Fruit fly (Drosophila melanogaster) whole organism, embryonic: ENCODE measurements around the gene CG11593.

ENCODE experiments used
- ATbp ChIP-seq: fragments of 200-800 bp; sonication (Bioruptor generic); optimal IDR thresholded peaks from 2 replicates; lab custom pipeline; 2017; ENCODE audit warnings: missing biosample characterization, mild to moderate bottlenecking, missing genetic modification characterization, missing genetic modification reagents
- BtbVII ChIP-seq: fragments of 200-800 bp; sonication (Bioruptor generic); optimal IDR thresholded peaks from 3 replicates; lab custom pipeline; 2017; ENCODE audit warnings: missing biosample characterization, mild to moderate bottlenecking, missing genetic modification characterization
- CG14441 ChIP-seq: fragments of 200-800 bp; sonication (Bioruptor generic); IDR thresholded peaks from 2 replicates; pipeline ENCODE4 v1.3.6; 2022; ENCODE audit warnings: missing biosample characterization, missing genetic modification characterization
- CG17361 ChIP-seq: fragments of 200-800 bp; sonication (Bioruptor generic); IDR thresholded peaks from 3 replicates; pipeline ENCODE4 v1.3.6; 2022; ENCODE audit warnings: missing biosample characterization, missing genetic modification characterization
- CG18011 ChIP-seq: fragments of 200-800 bp; sonication (Bioruptor generic); optimal IDR thresholded peaks from 2 replicates; lab custom pipeline; 2017; ENCODE audit warnings: missing biosample characterization, missing genetic modification characterization, mild to moderate bottlenecking, moderate library complexity, missing genotype
- CG18619 ChIP-seq: fragments of 200-800 bp; sonication (Bioruptor generic); optimal IDR thresholded peaks from 3 replicates; lab custom pipeline; 2017; ENCODE audit warnings: missing biosample characterization, mild to moderate bottlenecking, missing genetic modification characterization
- CG2116 ChIP-seq: fragments of 200-800 bp; sonication (Bioruptor generic); optimal IDR thresholded peaks from 3 replicates; lab custom pipeline; 2018; ENCODE audit warnings: missing biosample characterization, mild to moderate bottlenecking, missing genetic modification characterization
- CG30020 ChIP-seq: fragments of 200-800 bp; optimal IDR thresholded peaks from 2 replicates; lab custom pipeline; 2019; ENCODE audit warnings: missing biosample characterization, mild to moderate bottlenecking, missing genetic modification characterization, moderate library complexity
- CG3838 ChIP-seq: fragments of 200-800 bp; sonication (Bioruptor generic); optimal IDR thresholded peaks from 3 replicates; lab custom pipeline; 2016; ENCODE audit warnings: missing biosample characterization, missing genetic modification characterization
- CG6689 ChIP-seq: fragments of 200-800 bp; sonication (Bioruptor generic); IDR thresholded peaks from 2 replicates; pipeline ENCODE4 v1.3.6; 2022; ENCODE audit warnings: missing biosample characterization, missing genetic modification characterization
- CG6765 ChIP-seq: fragments of 200-800 bp; sonication (Bioruptor generic); optimal IDR thresholded peaks from 3 replicates; lab custom pipeline; 2017; ENCODE audit warnings: missing biosample characterization, mild to moderate bottlenecking, missing genetic modification characterization
- CG7963 ChIP-seq: fragments of 200-800 bp; sonication (Bioruptor generic); IDR thresholded peaks from 3 replicates; pipeline ENCODE4 v1.3.6; 2022; ENCODE audit warnings: missing biosample characterization, missing genetic modification characterization; ENCODE audit not compliant: partially characterized antibody
- CG9437 ChIP-seq: fragments of 200-800 bp; sonication (Bioruptor generic); optimal IDR thresholded peaks from 2 replicates; lab custom pipeline; 2018; ENCODE audit warnings: missing biosample characterization, mild to moderate bottlenecking, missing genetic modification characterization
- CG9727 ChIP-seq: fragments of 200-800 bp; sonication (Bioruptor generic); optimal IDR thresholded peaks from 3 replicates; lab custom pipeline; 2017; ENCODE audit warnings: missing biosample characterization, mild to moderate bottlenecking, missing genetic modification characterization
- CG9932 ChIP-seq: fragments of 200-800 bp; sonication (Bioruptor generic); IDR thresholded peaks from 2 replicates; pipeline ENCODE4 v1.3.6; 2022; ENCODE audit warnings: missing biosample characterization, missing genetic modification characterization
- E2f1 ChIP-seq: fragments of 200-800 bp; sonication (Bioruptor generic); IDR thresholded peaks from 2 replicates; pipeline ENCODE4 v1.3.6; 2022; ENCODE audit warnings: missing biosample characterization, missing genetic modification characterization
- Fer1 ChIP-seq: fragments of 200-800 bp; sonication (Bioruptor generic); optimal IDR thresholded peaks from 2 replicates; lab custom pipeline; 2017; ENCODE audit warnings: missing biosample characterization, mild to moderate bottlenecking, missing genetic modification characterization
- Gug ChIP-seq: fragments of 200-800 bp; sonication (Bioruptor generic); IDR thresholded peaks from 4 replicates; pipeline ENCODE4 v1.3.6; 2022; ENCODE audit warnings: missing biosample characterization, missing genetic modification characterization
- HLH4C ChIP-seq: fragments of 200-800 bp; sonication (Bioruptor generic); IDR thresholded peaks from 3 replicates; pipeline ENCODE4 v1.3.6; 2022; ENCODE audit warnings: missing biosample characterization, missing genetic modification characterization; ENCODE audit not compliant: partially characterized antibody
- Hand ChIP-seq: fragments of 200-800 bp; sonication (Bioruptor generic); optimal IDR thresholded peaks from 2 replicates; lab custom pipeline; 2017; ENCODE audit warnings: mild to moderate bottlenecking, missing biosample characterization, missing genetic modification reagents, missing genetic modification characterization
- NFAT ChIP-seq: fragments of 200-800 bp; sonication (Bioruptor generic); IDR thresholded peaks from 2 replicates; pipeline ENCODE4 v1.3.6; 2022; ENCODE audit warnings: missing biosample characterization, missing genetic modification characterization
- Nf-YB ChIP-seq: fragments of 200-800 bp; sonication (Bioruptor generic); optimal IDR thresholded peaks from 3 replicates; lab custom pipeline; 2019; ENCODE audit warnings: missing biosample characterization, mild to moderate bottlenecking, missing genetic modification characterization, moderate library complexity
- Opbp ChIP-seq: fragments of 200-800 bp; sonication (Bioruptor generic); IDR thresholded peaks from 3 replicates; pipeline ENCODE4 v1.3.6; 2022; ENCODE audit warnings: missing biosample characterization, missing genetic modification characterization; ENCODE audit not compliant: partially characterized antibody
- Ptx1 ChIP-seq: fragments of 200-800 bp; sonication (Bioruptor generic); IDR thresholded peaks from 2 replicates; pipeline ENCODE4 v1.3.6; 2022; ENCODE audit warnings: missing biosample characterization, missing genetic modification characterization
- TFAM ChIP-seq: fragments of 200-800 bp; sonication (Bioruptor generic); optimal IDR thresholded peaks from 2 replicates; lab custom pipeline; 2017; ENCODE audit warnings: missing biosample characterization, missing genetic modification characterization, inconsistent platforms
- az2 ChIP-seq: fragments of 200-800 bp; sonication (Bioruptor generic); optimal IDR thresholded peaks from 3 replicates; lab custom pipeline; 2016; ENCODE audit warnings: missing biosample characterization, missing genetic modification characterization
- bowl ChIP-seq: fragments of 200-800 bp; sonication (Bioruptor generic); IDR thresholded peaks from 2 replicates; pipeline ENCODE4 v1.3.6; 2022; ENCODE audit warnings: missing biosample characterization, missing genetic modification characterization
- bsh ChIP-seq, 2 experiments: fragments of 200-800 bp; sonication (Bioruptor generic); optimal IDR thresholded peaks; 2 replicates each; lab custom pipeline; 2017 to 2018; ENCODE audit warnings: mild to moderate bottlenecking in 2 of 2, missing biosample characterization in 2 of 2, missing genetic modification characterization in 2 of 2, moderate library complexity in 1 of 2
- cwo ChIP-seq: fragments of 200-800 bp; sonication (Bioruptor generic); optimal IDR thresholded peaks from 3 replicates; lab custom pipeline; 2017; ENCODE audit warnings: missing biosample characterization, missing genetic modification characterization, mild to moderate bottlenecking, moderate library complexity, missing genetic modification reagents
- dan ChIP-seq: fragments of 200-800 bp; sonication (Bioruptor generic); IDR thresholded peaks from 2 replicates; pipeline ENCODE4 v1.3.6; 2022; ENCODE audit warnings: missing biosample characterization, missing genetic modification characterization
- danr ChIP-seq: fragments of 200-800 bp; sonication (Bioruptor generic); IDR thresholded peaks from 2 replicates; pipeline ENCODE4 v1.3.6; 2022; ENCODE audit warnings: missing biosample characterization, missing genetic modification characterization
- esg ChIP-seq: fragments of 200-800 bp; sonication (Bioruptor generic); conservative IDR thresholded peaks from 2 replicates; pipeline ENCODE4 v1.3.6; 2022; ENCODE audit warnings: missing biosample characterization, missing genetic modification characterization
- eve ChIP-seq, 2 experiments: fragments of >200 bp; optimal IDR thresholded peaks; 2 replicates each; lab custom pipeline; 2017; ENCODE audit warnings: missing biosample characterization in 2 of 2, missing genetic modification characterization in 2 of 2
- ewg ChIP-seq: fragments of 200-800 bp; sonication (Bioruptor generic); optimal IDR thresholded peaks from 3 replicates; lab custom pipeline; 2017; ENCODE audit warnings: mild to moderate bottlenecking, missing biosample characterization, missing genetic modification reagents, missing genetic modification characterization
- fd3F ChIP-seq: fragments of 200-800 bp; sonication (Bioruptor generic); optimal IDR thresholded peaks from 2 replicates; lab custom pipeline; 2018; ENCODE audit warnings: missing biosample characterization, mild to moderate bottlenecking, missing genetic modification characterization, moderate library complexity
- gem ChIP-seq: fragments of 200-800 bp; sonication (Bioruptor generic); optimal IDR thresholded peaks from 2 replicates; lab custom pipeline; 2019; ENCODE audit warnings: missing biosample characterization, mild to moderate bottlenecking, missing genetic modification characterization, moderate library complexity
- kni ChIP-seq: fragments of 200-800 bp; sonication (Bioruptor generic); optimal IDR thresholded peaks from 3 replicates; lab custom pipeline; 2017; ENCODE audit warnings: mild to moderate bottlenecking, missing biosample characterization, missing genetic modification reagents, missing genetic modification characterization
- lab ChIP-seq: fragments of 200-800 bp; sonication (Bioruptor generic); optimal IDR thresholded peaks from 3 replicates; lab custom pipeline; 2017; ENCODE audit warnings: missing biosample characterization, missing genetic modification characterization, mild to moderate bottlenecking, moderate library complexity, missing genetic modification reagents
- lola ChIP-seq, 3 experiments: fragments of >200 bp in 2 of 3; fragments of 200-800 bp in 1 of 3; sonication (Bioruptor generic) in 1 of 3; optimal IDR thresholded peaks; 2 replicates each; lab custom pipeline; 2017 to 2019; ENCODE audit warnings: missing biosample characterization in 3 of 3, missing genetic modification characterization in 3 of 3, mild to moderate bottlenecking in 1 of 3, moderate library complexity in 1 of 3
- odd ChIP-seq: fragments of 200-800 bp; sonication (Bioruptor generic); optimal IDR thresholded peaks from 2 replicates; lab custom pipeline; 2017; ENCODE audit warnings: missing biosample characterization, mild to moderate bottlenecking, missing genetic modification characterization
- phol ChIP-seq: fragments of 200-800 bp; sonication (Bioruptor generic); optimal IDR thresholded peaks from 3 replicates; lab custom pipeline; 2018; ENCODE audit warnings: missing biosample characterization, mild to moderate bottlenecking, missing genetic modification characterization, moderate library complexity
- prd ChIP-seq, 3 experiments: fragments of >200 bp in 2 of 3; fragments of 200-800 bp in 1 of 3; sonication (Bioruptor generic) in 1 of 3; optimal IDR thresholded peaks in 2 of 3; IDR thresholded peaks in 1 of 3; 2 replicates in 2 of 3; 3 replicates in 1 of 3; pipeline versions ENCODE4 v1.3.6 to Lab custom; 2017 to 2022; ENCODE audit warnings: missing biosample characterization in 1 of 3, missing genetic modification characterization in 1 of 3
- pros ChIP-seq: fragments of 200-800 bp; sonication (Bioruptor generic); optimal IDR thresholded peaks from 3 replicates; lab custom pipeline; 2019; ENCODE audit warnings: missing biosample characterization, mild to moderate bottlenecking, missing genetic modification characterization, moderate library complexity
- row ChIP-seq: fragments of 200-800 bp; sonication (Bioruptor generic); IDR thresholded peaks from 3 replicates; pipeline ENCODE4 v1.3.6; 2022; ENCODE audit warnings: missing biosample characterization, missing genetic modification characterization
- salm ChIP-seq: fragments of 200-800 bp; sonication (Bioruptor generic); optimal IDR thresholded peaks from 2 replicates; lab custom pipeline; 2018; ENCODE audit warnings: missing biosample characterization, mild to moderate bottlenecking, missing genetic modification characterization
- sna ChIP-seq: fragments of 200-800 bp; sonication (Bioruptor generic); IDR thresholded peaks from 2 replicates; pipeline ENCODE4 v1.3.6; 2022; ENCODE audit warnings: missing biosample characterization, missing genetic modification characterization; ENCODE audit not compliant: partially characterized antibody
- sug ChIP-seq: fragments of 200-800 bp; optimal IDR thresholded peaks from 2 replicates; lab custom pipeline; 2019; ENCODE audit warnings: missing biosample characterization, mild to moderate bottlenecking, missing genetic modification characterization, moderate library complexity
- ttk ChIP-seq: fragments of 200-800 bp; sonication (Bioruptor generic); IDR thresholded peaks from 2 replicates; pipeline ENCODE4 v2.1.2; 2022; ENCODE audit warnings: missing biosample characterization, missing genetic modification characterization

CG11593 gene

DNA sequence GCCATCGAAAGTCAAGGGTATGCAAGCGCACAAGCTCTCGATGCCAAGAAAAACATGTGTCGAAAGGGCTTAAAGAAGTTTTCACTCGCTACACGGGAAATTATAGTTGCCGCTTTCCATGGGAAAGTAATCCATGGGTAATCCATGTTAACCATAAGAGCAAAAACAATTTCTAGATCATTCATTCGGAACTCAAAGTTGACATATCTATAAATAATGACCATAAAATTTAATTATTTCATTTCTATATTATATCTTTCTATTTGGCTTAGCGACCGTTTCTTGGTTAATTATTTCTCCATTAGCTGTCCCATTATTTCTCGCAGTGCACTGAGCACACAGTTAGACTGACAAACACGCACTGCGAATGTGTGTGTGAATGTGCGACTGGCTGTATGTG, 39.6 kb downstream of the CG11593 start (continued):
- TF ChIP-seq CG18619 (GFP tag; lab: Kevin White, UChicago): peak; percentile 59
- no peak; the same call in 1 of the 2 replicates for TF ChIP-seq ttk (GFP tag; lab: Robert Waterston, UW)
- no peak for TF ChIP-seq danr (GFP tag; lab: Robert Waterston, UW)
- peak; percentile 60 for TF ChIP-seq gem (tag; lab: Kevin White, UChicago)
- peak; percentile 33 for TF ChIP-seq lab (GFP tag; lab: Kevin White, UChicago)
- no peak for TF ChIP-seq NFAT (GFP tag; lab: Robert Waterston, UW)
- TF ChIP-seq CG3838 (GFP tag; lab: Kevin White, UChicago): no peak
- peak; percentile 8 for TF ChIP-seq phol (tag; lab: Kevin White, UChicago)
- peak; percentile 27 for TF ChIP-seq az2 (GFP tag; lab: Kevin White, UChicago)
- TF ChIP-seq TFAM (GFP tag; lab: Kevin White, UChicago): no peak
- no peak for TF ChIP-seq dan
- peak; percentile 4 for TF ChIP-seq CG6765
- peak; percentile 26 for TF ChIP-seq ewg
- TF ChIP-seq bsh (GFP tag; optimal IDR thresholded peaks at IDR 0.05; lab: Kevin White, UChicago): peak in 1 of 2 experiments; percentile 15
- no peak for TF ChIP-seq ATbp (GFP tag; lab: Kevin White, UChicago)
- TF ChIP-seq Hand (GFP tag; lab: Kevin White, UChicago): peak; percentile 75
- TF ChIP-seq CG7963 (GFP tag; lab: Robert Waterston, UW): no peak
- TF ChIP-seq sna (GFP tag; lab: Robert Waterston, UW): no peak
- 0 out of 2 replicates have a peak, but pooled peaks have one; percentile 9 for TF ChIP-seq CG14441 (GFP tag; lab: Robert Waterston, UW)
- TF ChIP-seq Fer1 (GFP tag; lab: Kevin White, UChicago): peak; percentile 33
- no peak for TF ChIP-seq CG2116 (GFP tag; lab: Kevin White, UChicago)
- TF ChIP-seq Ptx1 (GFP tag; lab: Robert Waterston, UW): 0 out of 2 replicates have a peak, but pooled peaks have one; percentile 9
- peak; percentile 18; the same call in 1 of the 2 replicates for TF ChIP-seq CG9932
- no peak for TF ChIP-seq salm (tag; lab: Kevin White, UChicago)
- peak; percentile 59 for TF ChIP-seq CG9727 (GFP tag; lab: Kevin White, UChicago)
- TF ChIP-seq kni: no peak
- peak; percentile 20 for TF ChIP-seq fd3F (GFP tag; lab: Kevin White, UChicago)
- TF ChIP-seq CG9437 (GFP tag; lab: Kevin White, UChicago): peak; percentile 32
- TF ChIP-seq Gug: no peak
- peak in 1 of 3 experiments; percentile 26 for TF ChIP-seq lola (GFP tag; optimal IDR thresholded peaks at IDR 0.05; lab: Kevin White, UChicago)
- TF ChIP-seq esg (GFP tag; lab: Robert Waterston, UW): 0 out of 2 replicates have a peak, but pooled peaks have one; percentile 16
- peak; percentile 9 for TF ChIP-seq CG18011
- TF ChIP-seq row: peak; percentile 62
- no peak for TF ChIP-seq prd (optimal IDR thresholded peaks at IDR 0.05; lab: Kevin White, UChicago)
- peak; percentile 15; the same call in 1 of the 3 replicates for TF ChIP-seq prd (GFP tag; IDR thresholded peaks at IDR 0.05; lab: Robert Waterston, UW)
- peak in 1 of 2 experiments; percentile 73 for TF ChIP-seq eve (GFP tag; optimal IDR thresholded peaks at IDR 0.05; lab: Kevin White, UChicago)
- TF ChIP-seq bowl (GFP tag; lab: Robert Waterston, UW): no peak
- TF ChIP-seq CG30020 (tag; lab: Kevin White, UChicago): no peak
- TF ChIP-seq Opbp: no peak
- TF ChIP-seq sug (tag; lab: Kevin White, UChicago): peak; percentile 60
- TF ChIP-seq CG6689 (GFP tag; lab: Robert Waterston, UW): peak; percentile 6; the same call in 1 of the 2 replicates
- no peak for TF ChIP-seq pros (GFP tag; lab: Kevin White, UChicago)
- no peak for TF ChIP-seq E2f1 (GFP tag; lab: Robert Waterston, UW)
- TF ChIP-seq CG17361: peak; percentile 58; the same call in 1 of the 3 replicates
- peak; percentile 12 for TF ChIP-seq Nf-YB
- TF ChIP-seq HLH4C (GFP tag; lab: Robert Waterston, UW): no peak
- peak; percentile 32 for TF ChIP-seq odd
- TF ChIP-seq cwo (GFP tag; lab: Kevin White, UChicago): peak; percentile 3
- TF ChIP-seq BtbVII: peak; percentile 18
